Worm (Caenorhabditis elegans): ENCODE results near the gene scl-1.

DNA sequence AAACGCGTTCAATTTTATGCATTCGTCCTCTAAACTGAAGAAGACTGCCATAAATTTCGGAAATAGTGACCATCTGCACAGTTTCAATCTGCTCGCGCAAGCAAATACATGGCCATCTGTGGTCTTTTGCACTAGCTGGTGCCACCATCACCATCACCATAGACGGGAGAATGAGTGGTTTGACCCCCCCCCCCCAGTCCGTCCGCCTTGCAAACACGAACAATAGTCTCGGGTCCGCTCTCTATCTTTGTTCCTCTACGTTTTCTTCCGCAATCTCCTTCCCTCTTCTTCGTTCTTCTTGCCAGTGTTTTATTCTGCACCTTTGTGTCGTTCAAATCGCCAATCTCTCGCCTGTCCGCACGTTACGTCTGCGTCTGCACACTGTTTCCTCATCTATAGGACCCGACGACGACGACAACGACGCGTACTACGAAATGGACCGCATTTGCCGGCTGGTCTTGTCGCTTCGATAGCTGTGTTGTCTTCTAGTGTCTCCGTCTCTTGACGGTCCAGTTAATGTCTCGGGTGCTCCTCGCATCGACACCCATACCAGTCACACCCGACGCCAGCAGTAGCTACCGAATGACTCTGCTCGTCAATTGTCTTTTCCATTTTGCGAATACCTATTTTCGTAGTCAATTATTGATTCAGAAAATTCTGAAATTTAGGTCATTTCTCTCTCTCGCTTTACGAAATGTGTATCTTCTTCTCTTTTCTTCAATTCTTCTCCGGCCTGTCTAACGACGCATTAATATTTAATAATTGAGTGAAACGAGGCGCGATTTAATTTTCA is 26.3 kb upstream of the scl-1 start:
- no peak for TF ChIP-seq eor-1 (tag; optimal IDR thresholded peaks at IDR 0.05)
- no peak for TF ChIP-seq unc-39 (tag; optimal IDR thresholded peaks at IDR 0.05)
- no peak for TF ChIP-seq unc-62 (GFP tag; optimal IDR thresholded peaks at IDR 0.05)
- TF ChIP-seq ceh-9 (tag; optimal IDR thresholded peaks at IDR 0.05), result no peak
- TF ChIP-seq zag-1 (tag; optimal IDR thresholded peaks at IDR 0.05), result no peak
- peak; percentile 4 for TF ChIP-seq nhr-23 (tag; optimal IDR thresholded peaks at IDR 0.05)

Measured in whole organism, L3 larva.